Worm (Caenorhabditis elegans) whole organism, L4 larva: ENCODE measurements around the gene hdl-1.

ENCODE experiments used
- F44E2.7 ChIP-seq: fragments of 200-800 bp; sonication (Bioruptor generic); IDR thresholded peaks from 2 replicates; pipeline ENCODE4 v2.1.2; 2022; ENCODE audit warnings: missing genetic modification characterization, missing compliant biosample characterization
- T20F7.1 ChIP-seq: fragments of 200-800 bp; sonication (Bioruptor generic); optimal IDR thresholded peaks from 2 replicates; lab custom pipeline; 2018; ENCODE audit warnings: mild to moderate bottlenecking, missing genetic modification characterization, missing compliant biosample characterization
- Y105C5A.15 ChIP-seq: fragments of 200-800 bp; sonication (Bioruptor generic); IDR thresholded peaks from 2 replicates; pipeline ENCODE4 v1.3.6; 2022; ENCODE audit warnings: missing genetic modification characterization, missing compliant biosample characterization
- Y5F2A.4 ChIP-seq: fragments of 200-800 bp; sonication (Bioruptor generic); optimal IDR thresholded peaks from 2 replicates; lab custom pipeline; 2018; ENCODE audit warnings: mild to moderate bottlenecking, missing genetic modification characterization, missing compliant biosample characterization
- Y75B8A.6 ChIP-seq: fragments of 200-800 bp; sonication (Bioruptor generic); IDR thresholded peaks from 2 replicates; pipeline ENCODE4 v1.3.6; 2022; ENCODE audit warnings: missing genetic modification reagents, missing genetic modification characterization, missing compliant biosample characterization
- ZK337.2 ChIP-seq: fragments of 200-800 bp; sonication (Bioruptor generic); IDR thresholded peaks from 2 replicates; pipeline ENCODE4 v1.3.6; 2022; ENCODE audit warnings: missing genetic modification reagents, missing genetic modification characterization, missing compliant biosample characterization
- ZK546.5 ChIP-seq, 2 experiments: sonication (generic microtip); optimal IDR thresholded peaks; 2 replicates each; lab custom pipeline; 2017; ENCODE audit warnings: missing biosample characterization in 2 of 2, missing genetic modification characterization in 2 of 2
- aha-1 ChIP-seq: fragments of 150-350 bp; peaks from one replicate; lab custom pipeline; 2014; ENCODE audit warnings: missing biosample characterization, missing genetic modification characterization
- ceh-20 ChIP-seq: fragments of 200-800 bp; sonication (Bioruptor generic); IDR thresholded peaks from 2 replicates; pipeline ENCODE4 v1.3.6; 2022; ENCODE audit warnings: missing genetic modification reagents, missing genetic modification characterization, missing compliant biosample characterization
- ceh-32 ChIP-seq: sonication (generic microtip); optimal IDR thresholded peaks from 2 replicates; lab custom pipeline; 2016; ENCODE audit warnings: mild to moderate bottlenecking, missing genetic modification characterization, missing compliant biosample characterization; ENCODE audit not compliant: poor library complexity
- ces-1 ChIP-seq: fragments of 150-350 bp; sonication (generic microtip); optimal IDR thresholded peaks from 4 replicates; lab custom pipeline; 2014; ENCODE audit warnings: missing biosample characterization, missing genetic modification reagents, missing genetic modification characterization
- cey-2 ChIP-seq: sonication (generic microtip); optimal IDR thresholded peaks from 3 replicates; lab custom pipeline; 2017; ENCODE audit warnings: missing genetic modification characterization, mild to moderate bottlenecking, missing compliant biosample characterization, antibody characterized with exemption, borderline replicate concordance; ENCODE audit not compliant: insufficient read depth
- ctbp-1 ChIP-seq: fragments of 200-800 bp; sonication (Bioruptor generic); IDR thresholded peaks from 2 replicates; pipeline ENCODE4 v1.3.6; 2022; ENCODE audit warnings: missing genetic modification reagents, missing genetic modification characterization, missing compliant biosample characterization
- daf-12 ChIP-seq: fragments of 150-350 bp; optimal IDR thresholded peaks from 2 replicates; lab custom pipeline; 2014; ENCODE audit warnings: missing biosample characterization, missing genetic modification reagents, missing genetic modification characterization
- daf-16 ChIP-seq, 3 experiments: sonication (generic microtip); optimal IDR thresholded peaks; 2 replicates each; lab custom pipeline; 2016 to 2017; ENCODE audit warnings: missing genetic modification characterization in 3 of 3, missing genetic modification reagents in 3 of 3, mild to moderate bottlenecking in 2 of 3, missing compliant biosample characterization in 2 of 3, missing biosample characterization in 1 of 3, moderate library complexity in 1 of 3
- daf-19 ChIP-seq: fragments of 200-800 bp; sonication (Bioruptor generic); conservative IDR thresholded peaks from 2 replicates; pipeline ENCODE4 v1.3.6; 2022; ENCODE audit warnings: missing genetic modification characterization, missing compliant biosample characterization
- dmd-6 ChIP-seq: fragments of 200-800 bp; sonication (Bioruptor generic); IDR thresholded peaks from 2 replicates; pipeline ENCODE4 v1.3.6; 2022; ENCODE audit warnings: missing genetic modification reagents, missing genetic modification characterization, missing compliant biosample characterization
- dmd-8 ChIP-seq: fragments of 200-800 bp; sonication (Bioruptor generic); IDR thresholded peaks from 2 replicates; pipeline ENCODE4 v1.3.6; 2022; ENCODE audit warnings: missing genetic modification characterization, missing compliant biosample characterization
- dpl-1 ChIP-seq: fragments of 150-350 bp; optimal IDR thresholded peaks from 2 replicates; lab custom pipeline; 2014; ENCODE audit warnings: missing biosample characterization, missing genetic modification reagents, missing genetic modification characterization
- egl-43 ChIP-seq: fragments of 200-800 bp; sonication (Bioruptor generic); IDR thresholded peaks from 2 replicates; pipeline ENCODE4 v1.3.6; 2022; ENCODE audit warnings: missing genetic modification reagents, missing genetic modification characterization, missing compliant biosample characterization
- fkh-10 ChIP-seq: fragments of 150-350 bp; optimal IDR thresholded peaks from 2 replicates; lab custom pipeline; 2014; ENCODE audit warnings: missing biosample characterization, missing genetic modification reagents, missing genetic modification characterization
- fos-1 ChIP-seq: fragments of 150-350 bp; optimal IDR thresholded peaks from 2 replicates; lab custom pipeline; 2014; ENCODE audit warnings: missing biosample characterization, missing genetic modification characterization
- hif-1 ChIP-seq, 2 experiments: sonication (generic microtip); optimal IDR thresholded peaks; 2 replicates each; lab custom pipeline; 2016 to 2017; ENCODE audit warnings: missing compliant biosample characterization in 2 of 2, missing genetic modification characterization in 2 of 2, missing genetic modification reagents in 2 of 2, missing genotype in 2 of 2, mild to moderate bottlenecking in 1 of 2
- hlh-30 ChIP-seq: sonication (generic microtip); optimal IDR thresholded peaks from 2 replicates; lab custom pipeline; 2017; ENCODE audit warnings: antibody characterized with exemption, mild to moderate bottlenecking, missing genetic modification characterization, missing compliant biosample characterization; ENCODE audit not compliant: insufficient read depth
- lim-7 ChIP-seq: fragments of 200-800 bp; sonication (Bioruptor generic); IDR thresholded peaks from 2 replicates; pipeline ENCODE4 v1.3.6; 2022; ENCODE audit warnings: missing genetic modification characterization, missing compliant biosample characterization
- lin-13 ChIP-seq: fragments of 150-350 bp; optimal IDR thresholded peaks from 2 replicates; lab custom pipeline; 2014; ENCODE audit warnings: missing biosample characterization, missing genetic modification reagents, missing genetic modification characterization
- lin-39 ChIP-seq: fragments of 150-350 bp; optimal IDR thresholded peaks from 2 replicates; lab custom pipeline; 2014; ENCODE audit warnings: missing biosample characterization, missing genetic modification reagents, missing genetic modification characterization
- madf-9 ChIP-seq: fragments of 200-800 bp; sonication (Bioruptor generic); conservative IDR thresholded peaks from 2 replicates; pipeline ENCODE4 v1.3.6; 2022; ENCODE audit warnings: missing genetic modification reagents, missing genetic modification characterization, missing compliant biosample characterization
- mdl-1 ChIP-seq, 2 experiments: fragments of 150-350 bp in 1 of 2; sonication (generic microtip) in 1 of 2; optimal IDR thresholded peaks; 2 replicates each; lab custom pipeline; 2014 to 2017; ENCODE audit warnings: missing biosample characterization in 2 of 2, missing genetic modification characterization in 2 of 2
- mdt-29 ChIP-seq: fragments of 200-800 bp; sonication (Bioruptor generic); IDR thresholded peaks from 2 replicates; pipeline ENCODE4 v1.3.6; 2022; ENCODE audit warnings: missing genetic modification reagents, missing genetic modification characterization, missing compliant biosample characterization
- mep-1 ChIP-seq: fragments of 150-350 bp; sonication (generic microtip); optimal IDR thresholded peaks from 3 replicates; lab custom pipeline; 2014; ENCODE audit warnings: missing biosample characterization, missing genetic modification characterization
- mes-2 ChIP-seq: sonication (generic microtip); optimal IDR thresholded peaks from 2 replicates; lab custom pipeline; 2016; ENCODE audit warnings: missing genotype, mild to moderate bottlenecking, missing genetic modification characterization, missing compliant biosample characterization; ENCODE audit not compliant: poor library complexity, severe bottlenecking
- nhr-10 ChIP-seq: fragments of 150-350 bp; optimal IDR thresholded peaks from 2 replicates; lab custom pipeline; 2014; ENCODE audit warnings: missing biosample characterization, missing genetic modification characterization
- nhr-102 ChIP-seq: sonication (generic microtip); optimal IDR thresholded peaks from 2 replicates; lab custom pipeline; 2016; ENCODE audit warnings: mild to moderate bottlenecking, missing genetic modification characterization, moderate library complexity, missing compliant biosample characterization
- nhr-11 ChIP-seq: fragments of 150-350 bp; optimal IDR thresholded peaks from 2 replicates; lab custom pipeline; 2014; ENCODE audit warnings: missing biosample characterization, missing genetic modification characterization
- nhr-111 ChIP-seq: fragments of 200-800 bp; sonication (Bioruptor generic); optimal IDR thresholded peaks from 2 replicates; lab custom pipeline; 2018; ENCODE audit warnings: mild to moderate bottlenecking, missing genetic modification characterization, missing compliant biosample characterization
- nhr-28 ChIP-seq: fragments of 150-350 bp; optimal IDR thresholded peaks from 2 replicates; lab custom pipeline; 2014; ENCODE audit warnings: missing biosample characterization, missing genetic modification characterization
- nhr-48 ChIP-seq: sonication (generic microtip); optimal IDR thresholded peaks from 2 replicates; lab custom pipeline; 2016; ENCODE audit warnings: mild to moderate bottlenecking, missing genetic modification characterization, missing compliant biosample characterization
- nhr-76 ChIP-seq: fragments of 150-350 bp; optimal IDR thresholded peaks from 2 replicates; lab custom pipeline; 2014; ENCODE audit warnings: missing biosample characterization, missing genetic modification characterization
- pha-4 ChIP-seq, 2 experiments: fragments of 150-350 bp in 1 of 2; fragments of 200-800 bp in 1 of 2; sonication (Bioruptor generic) in 1 of 2; IDR thresholded peaks in 1 of 2; optimal IDR thresholded peaks in 1 of 2; 2 replicates each; pipeline versions ENCODE4 v1.3.6 to Lab custom; 2014 to 2022; ENCODE audit warnings: missing genetic modification characterization in 2 of 2, missing genetic modification reagents in 2 of 2, missing biosample characterization in 1 of 2, missing compliant biosample characterization in 1 of 2
- pqm-1 ChIP-seq: sonication (generic microtip); optimal IDR thresholded peaks from 2 replicates; lab custom pipeline; 2017; ENCODE audit warnings: missing biosample characterization, missing genetic modification characterization
- set-16 ChIP-seq: fragments of 200-800 bp; sonication (Bioruptor generic); IDR thresholded peaks from 2 replicates; pipeline ENCODE4 v1.3.6; 2022; ENCODE audit warnings: missing genetic modification reagents, missing genetic modification characterization, missing compliant biosample characterization
- snpc-4 ChIP-seq: fragments of 150-350 bp; optimal IDR thresholded peaks from 2 replicates; lab custom pipeline; 2014; ENCODE audit warnings: missing biosample characterization, missing genetic modification characterization
- spr-3 ChIP-seq: fragments of 200-800 bp; sonication (Bioruptor generic); optimal IDR thresholded peaks from 2 replicates; lab custom pipeline; 2018; ENCODE audit warnings: mild to moderate bottlenecking, missing genetic modification characterization, missing compliant biosample characterization
- tag-97 ChIP-seq: fragments of 200-800 bp; sonication (Bioruptor generic); IDR thresholded peaks from 2 replicates; pipeline ENCODE4 v1.3.6; 2022; ENCODE audit warnings: missing genetic modification characterization, missing compliant biosample characterization
- unc-130 ChIP-seq: sonication (generic microtip); optimal IDR thresholded peaks from 2 replicates; lab custom pipeline; 2016; ENCODE audit warnings: missing genetic modification reagents, missing genetic modification characterization, missing compliant biosample characterization
- unc-39 ChIP-seq: sonication (generic microtip); optimal IDR thresholded peaks from 2 replicates; lab custom pipeline; 2017; ENCODE audit warnings: missing biosample characterization, missing genetic modification characterization
- zag-1 ChIP-seq: fragments of 150-350 bp; optimal IDR thresholded peaks from 2 replicates; lab custom pipeline; 2014; ENCODE audit warnings: missing biosample characterization, missing genetic modification characterization
- zfp-2 ChIP-seq: sonication (generic microtip); optimal IDR thresholded peaks from 2 replicates; lab custom pipeline; 2016; ENCODE audit warnings: mild to moderate bottlenecking, missing genetic modification characterization, missing compliant biosample characterization
- zip-11 ChIP-seq: fragments of 200-800 bp; sonication (Bioruptor generic); IDR thresholded peaks from 2 replicates; pipeline ENCODE4 v1.3.6; 2022; ENCODE audit warnings: missing genetic modification characterization, missing compliant biosample characterization
- zip-2 ChIP-seq: fragments of 150-350 bp; optimal IDR thresholded peaks from 2 replicates; lab custom pipeline; 2014; ENCODE audit warnings: missing biosample characterization, missing genetic modification characterization

Gene hdl-1

DNA sequence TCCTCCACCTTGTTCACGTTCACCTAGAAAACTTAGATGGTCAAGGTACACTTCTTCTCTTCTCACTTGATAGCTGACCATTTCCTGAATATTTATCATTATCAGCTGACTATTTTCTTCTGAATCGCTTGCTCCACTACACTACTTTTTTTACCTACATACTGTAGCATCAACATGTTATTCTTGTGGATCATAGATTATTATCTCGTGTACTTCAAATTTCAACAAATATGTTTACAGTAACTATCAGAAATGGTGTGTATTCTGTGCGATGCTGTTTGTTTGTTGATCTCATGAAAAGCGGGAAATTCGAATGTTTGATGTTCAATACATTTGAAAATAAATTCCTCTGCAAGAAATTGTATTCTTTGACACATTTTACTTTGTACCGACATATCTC lies 32.7 kb downstream of the hdl-1 start, which contains the start of gene ZK822.10:
ZK822.10 (plus strand) TSS at position 231 of the 400 bp plus-strand sequence.
- TF ChIP-seq zip-2 (tag; lab: Kevin White, UChicago), result no peak
- no peak for TF ChIP-seq zip-11 (GFP tag; lab: Robert Waterston, UW)
- no peak for TF ChIP-seq unc-130 (GFP tag; lab: Kevin White, UChicago)
- TF ChIP-seq fos-1, result no peak
- TF ChIP-seq mdt-29 (GFP tag; lab: Robert Waterston, UW), result peak; percentile 65
- no peak for TF ChIP-seq pqm-1 (tag; lab: Kevin White, UChicago)
- TF ChIP-seq mep-1 (tag; lab: Kevin White, UChicago), result peak; percentile 19
- no peak for TF ChIP-seq mes-2
- peak; percentile 44 for TF ChIP-seq hlh-30 (tag; lab: Kevin White, UChicago)
- TF ChIP-seq spr-3, result no peak
- TF ChIP-seq ceh-20 (GFP tag; lab: Robert Waterston, UW), result no peak
- TF ChIP-seq Y5F2A.4 (GFP tag; lab: Kevin White, UChicago), result no peak
- no peak for TF ChIP-seq lim-7
- TF ChIP-seq zfp-2, result no peak
- no peak for TF ChIP-seq ZK546.5 (tag; optimal IDR thresholded peaks at IDR 0.05; lab: Kevin White, UChicago)
- TF ChIP-seq aha-1, result peak; percentile 65
- TF ChIP-seq nhr-48 (tag; lab: Kevin White, UChicago), result no peak
- no peak for TF ChIP-seq daf-16 (GFP tag; optimal IDR thresholded peaks at IDR 0.05; lab: Kevin White, UChicago)
- peak; percentile 100 for TF ChIP-seq daf-16 (tag; optimal IDR thresholded peaks at IDR 0.05; lab: Kevin White, UChicago)
- TF ChIP-seq unc-39, result no peak
- no peak for TF ChIP-seq nhr-76 (tag; lab: Kevin White, UChicago)
- no peak for TF ChIP-seq ces-1 (GFP tag; lab: Kevin White, UChicago)
- peak; percentile 86 for TF ChIP-seq nhr-28
- no peak for TF ChIP-seq Y105C5A.15 (GFP tag; lab: Robert Waterston, UW)
- no peak for TF ChIP-seq pha-4 (GFP tag; IDR thresholded peaks at IDR 0.05; lab: Robert Waterston, UW)
- no peak for TF ChIP-seq pha-4 (tag; optimal IDR thresholded peaks at IDR 0.05; lab: Kevin White, UChicago)
- TF ChIP-seq dmd-8, result no peak
- TF ChIP-seq ZK337.2 (GFP tag; lab: Robert Waterston, UW), result no peak
- no peak for TF ChIP-seq T20F7.1 (GFP tag; lab: Kevin White, UChicago)
- peak in 1 of 2 experiments; percentile 1 for TF ChIP-seq mdl-1 (tag; optimal IDR thresholded peaks at IDR 0.05; lab: Kevin White, UChicago)
- TF ChIP-seq nhr-10 (tag; lab: Kevin White, UChicago), result no peak
- TF ChIP-seq madf-9 (GFP tag; lab: Robert Waterston, UW), result no peak
- TF ChIP-seq lin-39 (tag; lab: Kevin White, UChicago), result no peak
- TF ChIP-seq F44E2.7 (GFP tag; lab: Robert Waterston, UW), result no peak
- no peak for TF ChIP-seq fkh-10 (GFP tag; lab: Kevin White, UChicago)
- TF ChIP-seq nhr-11 (tag; lab: Kevin White, UChicago), result no peak
- no peak for TF ChIP-seq ceh-32 (tag; lab: Kevin White, UChicago)
- TF ChIP-seq nhr-102, result peak; percentile 39
- no peak for TF ChIP-seq hif-1 (tag; optimal IDR thresholded peaks at IDR 0.05; lab: Kevin White, UChicago)
- TF ChIP-seq set-16 (GFP tag; lab: Robert Waterston, UW), result no peak
- no peak for TF ChIP-seq daf-19 (GFP tag; lab: Robert Waterston, UW)
- TF ChIP-seq nhr-111 (GFP tag; lab: Kevin White, UChicago), result no peak
- no peak for TF ChIP-seq cey-2
- no peak for TF ChIP-seq snpc-4 (tag; lab: Kevin White, UChicago)
- TF ChIP-seq egl-43 (GFP tag; lab: Robert Waterston, UW), result no peak
- TF ChIP-seq ctbp-1 (GFP tag; lab: Robert Waterston, UW), result no peak
- TF ChIP-seq dpl-1, result peak; percentile 7
- TF ChIP-seq tag-97 (GFP tag; lab: Robert Waterston, UW), result no peak
- no peak for TF ChIP-seq daf-12
- peak; percentile 72 for TF ChIP-seq dmd-6 (GFP tag; lab: Robert Waterston, UW)
- TF ChIP-seq zag-1 (tag; lab: Kevin White, UChicago), result no peak
- TF ChIP-seq lin-13 (GFP tag; lab: Kevin White, UChicago), result no peak
- no peak for TF ChIP-seq Y75B8A.6 (GFP tag; lab: Robert Waterston, UW)
